Worm (Caenorhabditis elegans) whole organism, L1 larva: ENCODE results near the gene Y55F3AM.21.

Experiments used
- C34B4.2 ChIP-seq: sonication (generic microtip); optimal IDR thresholded peaks from 2 replicates; lab custom pipeline; 2017; ENCODE audit warnings: mild to moderate bottlenecking, missing genetic modification characterization, missing compliant biosample characterization
- Y116A8C.19 ChIP-seq: sonication (generic microtip); optimal IDR thresholded peaks from 2 replicates; lab custom pipeline; 2016; ENCODE audit warnings: missing compliant biosample characterization, missing genetic modification characterization, borderline replicate concordance
- alr-1 ChIP-seq: fragments of 200-800 bp; sonication (Bioruptor generic); optimal IDR thresholded peaks from 2 replicates; lab custom pipeline; 2018; ENCODE audit warnings: borderline replicate concordance, mild to moderate bottlenecking, missing genetic modification characterization, missing compliant biosample characterization
- blmp-1 ChIP-seq: fragments of 150-350 bp; optimal IDR thresholded peaks from 2 replicates; lab custom pipeline; 2014; ENCODE audit warnings: missing biosample characterization, missing genetic modification characterization
- ceh-63 ChIP-seq: fragments of 200-800 bp; sonication (Bioruptor generic); optimal IDR thresholded peaks from 2 replicates; lab custom pipeline; 2018; ENCODE audit warnings: mild to moderate bottlenecking, missing genetic modification characterization, missing compliant biosample characterization
- ceh-8 ChIP-seq: fragments of 200-800 bp; sonication (Bioruptor generic); optimal IDR thresholded peaks from 2 replicates; lab custom pipeline; 2018; ENCODE audit warnings: mild to moderate bottlenecking, missing genetic modification characterization, moderate library complexity, missing compliant biosample characterization
- ceh-88 ChIP-seq: fragments of 200-800 bp; sonication (Bioruptor generic); IDR thresholded peaks from 2 replicates; pipeline ENCODE4 v1.3.6; 2022; ENCODE audit warnings: missing genetic modification characterization, missing compliant biosample characterization
- ces-1 ChIP-seq: fragments of 150-350 bp; optimal IDR thresholded peaks from 2 replicates; lab custom pipeline; 2014; ENCODE audit warnings: missing biosample characterization, missing genetic modification reagents, missing genetic modification characterization
- dpl-1 ChIP-seq, 3 experiments: fragments of 150-350 bp in 2 of 3; sonication (generic microtip) in 1 of 3; optimal IDR thresholded peaks; 2 replicates each; lab custom pipeline; 2014 to 2017; ENCODE audit warnings: missing biosample characterization in 3 of 3, missing genetic modification characterization in 3 of 3, missing genetic modification reagents in 3 of 3
- dsc-1 ChIP-seq: sonication (generic microtip); optimal IDR thresholded peaks from 2 replicates; lab custom pipeline; 2016; ENCODE audit warnings: mild to moderate bottlenecking, missing genetic modification characterization, missing compliant biosample characterization
- efl-3 ChIP-seq: fragments of 200-800 bp; sonication (Bioruptor generic); optimal IDR thresholded peaks from 2 replicates; lab custom pipeline; 2018; ENCODE audit warnings: mild to moderate bottlenecking, missing genetic modification characterization, missing compliant biosample characterization
- elt-2 ChIP-seq: sonication (generic microtip); optimal IDR thresholded peaks from 2 replicates; lab custom pipeline; 2016; ENCODE audit warnings: missing genetic modification characterization, mild to moderate bottlenecking, inconsistent platforms, missing compliant biosample characterization, missing genetic modification reagents
- elt-3 ChIP-seq, 6 experiments: fragments of 150-350 bp in 1 of 6; sonication (generic microtip); optimal IDR thresholded peaks; 2 replicates each; lab custom pipeline; 2017 to 2018; ENCODE audit warnings: missing biosample characterization in 6 of 6, missing genetic modification characterization in 6 of 6, inconsistent platforms in 1 of 6
- grh-1 ChIP-seq: fragments of 200-800 bp; sonication (Bioruptor generic); IDR thresholded peaks from 2 replicates; pipeline ENCODE4 v1.3.6; 2022; ENCODE audit warnings: missing genetic modification reagents, missing genetic modification characterization, missing compliant biosample characterization
- jun-1 ChIP-seq: fragments of 150-350 bp; optimal IDR thresholded peaks from 2 replicates; lab custom pipeline; 2014; ENCODE audit warnings: missing biosample characterization, missing genetic modification reagents, missing genetic modification characterization
- lin-35 ChIP-seq, 2 experiments: fragments of 150-350 bp; optimal IDR thresholded peaks; 2 replicates each; lab custom pipeline; 2014; ENCODE audit warnings: missing biosample characterization in 2 of 2, missing genetic modification characterization in 2 of 2, missing genetic modification reagents in 2 of 2
- lir-3 ChIP-seq: sonication (generic microtip); optimal IDR thresholded peaks from 2 replicates; lab custom pipeline; 2016; ENCODE audit warnings: mild to moderate bottlenecking, missing genetic modification characterization, moderate library complexity, missing compliant biosample characterization; ENCODE audit not compliant: poor library complexity
- mef-2 ChIP-seq: fragments of 150-350 bp; optimal IDR thresholded peaks from 2 replicates; lab custom pipeline; 2014; ENCODE audit warnings: missing biosample characterization, missing genetic modification characterization
- nhr-12 ChIP-seq: sonication (generic microtip); optimal IDR thresholded peaks from 2 replicates; lab custom pipeline; 2017; ENCODE audit warnings: missing biosample characterization, missing genetic modification characterization
- nhr-19 ChIP-seq: fragments of 200-800 bp; sonication (Bioruptor generic); conservative IDR thresholded peaks from 2 replicates; pipeline ENCODE4 v1.3.6; 2022; ENCODE audit warnings: missing genetic modification characterization, missing compliant biosample characterization
- nhr-20 ChIP-seq: sonication (generic microtip); optimal IDR thresholded peaks from 2 replicates; lab custom pipeline; 2016; ENCODE audit warnings: mild to moderate bottlenecking, missing genetic modification characterization, missing compliant biosample characterization
- nhr-71 ChIP-seq: sonication (generic microtip); optimal IDR thresholded peaks from 2 replicates; lab custom pipeline; 2016; ENCODE audit warnings: mild to moderate bottlenecking, missing genetic modification characterization, moderate library complexity, missing compliant biosample characterization
- nhr-76 ChIP-seq: sonication (generic microtip); optimal IDR thresholded peaks from 2 replicates; lab custom pipeline; 2017; ENCODE audit warnings: missing biosample characterization, missing genetic modification characterization
- nhr-77 ChIP-seq: fragments of 150-350 bp; optimal IDR thresholded peaks from 2 replicates; lab custom pipeline; 2014; ENCODE audit warnings: missing biosample characterization, missing genetic modification characterization
- nhr-85 ChIP-seq: sonication (generic microtip); peaks from one replicate; lab custom pipeline; 2016; ENCODE audit warnings: missing genetic modification characterization, inconsistent platforms, missing compliant biosample characterization
- pag-3 ChIP-seq: sonication (generic microtip); optimal IDR thresholded peaks from 2 replicates; lab custom pipeline; 2017; ENCODE audit warnings: missing genetic modification characterization, mild to moderate bottlenecking, missing compliant biosample characterization, antibody characterized with exemption, borderline replicate concordance; ENCODE audit not compliant: insufficient read depth
- pqm-1 ChIP-seq: sonication (generic microtip); optimal IDR thresholded peaks from 3 replicates; lab custom pipeline; 2017; ENCODE audit warnings: missing biosample characterization, missing genetic modification characterization
- sup-37 ChIP-seq: fragments of 200-800 bp; sonication (Bioruptor generic); optimal IDR thresholded peaks from 2 replicates; lab custom pipeline; 2018; ENCODE audit warnings: mild to moderate bottlenecking, missing genetic modification characterization, missing compliant biosample characterization
- swsn-7 ChIP-seq: sonication (generic microtip); optimal IDR thresholded peaks from 2 replicates; lab custom pipeline; 2016; ENCODE audit warnings: missing genetic modification characterization, missing compliant biosample characterization
- unc-62 ChIP-seq: fragments of 150-350 bp; optimal IDR thresholded peaks from 2 replicates; lab custom pipeline; 2014; ENCODE audit warnings: missing biosample characterization, missing genetic modification reagents, missing genetic modification characterization
- unc-98 ChIP-seq: fragments of 200-800 bp; sonication (Bioruptor generic); IDR thresholded peaks from 2 replicates; pipeline ENCODE4 v1.3.6; 2022; ENCODE audit warnings: missing genetic modification characterization, missing compliant biosample characterization
- xbp-1 ChIP-seq: sonication (generic microtip); optimal IDR thresholded peaks from 2 replicates; lab custom pipeline; 2016; ENCODE audit warnings: missing genetic modification characterization, missing compliant biosample characterization
- zip-4 ChIP-seq: fragments of 200-800 bp; sonication (Bioruptor generic); optimal IDR thresholded peaks from 2 replicates; lab custom pipeline; 2018; ENCODE audit warnings: mild to moderate bottlenecking, missing genetic modification characterization, moderate library complexity, missing compliant biosample characterization
- ztf-11 ChIP-seq, 2 experiments: sonication (generic microtip); optimal IDR thresholded peaks; 2 replicates each; lab custom pipeline; 2016 to 2017; ENCODE audit warnings: missing genetic modification characterization in 2 of 2, missing biosample characterization in 1 of 2, missing compliant biosample characterization in 1 of 2
- ztf-4 ChIP-seq: fragments of 150-350 bp; optimal IDR thresholded peaks from 2 replicates; lab custom pipeline; 2014; ENCODE audit warnings: missing biosample characterization, missing genetic modification characterization

Y55F3AM.21 gene

ce11 chrIV:1005761-1006160 is 45.7 kb downstream of the Y55F3AM.21 start, which contains the start of gene immp-2:
Gene immp-2 (minus strand): TSS chrIV:1005861.
- TF ChIP-seq swsn-7 (tag; lab: Kevin White, UChicago) (no peak), grh-1 (GFP tag; lab: Robert Waterston, UW) (no peak), ces-1 (GFP tag; lab: Kevin White, UChicago) (no peak), C34B4.2 (tag; lab: Kevin White, UChicago) (no peak), lin-35 (GFP tag; optimal IDR thresholded peaks at IDR 0.05; lab: Kevin White, UChicago) (no peak), elt-2 (tag; lab: Kevin White, UChicago) (no peak), nhr-12 (tag; lab: Kevin White, UChicago) (no peak), ceh-8 (GFP tag; lab: Kevin White, UChicago) (no peak), ceh-88 (GFP tag; lab: Robert Waterston, UW) (no peak), pag-3 (tag; lab: Kevin White, UChicago) (no peak), blmp-1 (tag; lab: Kevin White, UChicago) (no peak)

ce11 chrIV:1000441-1000840 is 51.0 kb downstream of the Y55F3AM.21 start:
- TF ChIP-seq jun-1 (tag; lab: Kevin White, UChicago) (no peak), nhr-71 (tag; lab: Kevin White, UChicago) (no peak), ceh-63 (GFP tag; lab: Kevin White, UChicago) (no peak), mef-2 (tag; lab: Kevin White, UChicago) (no peak), nhr-76 (tag; lab: Kevin White, UChicago) (no peak), efl-3 (no peak), ztf-11 (tag; optimal IDR thresholded peaks at IDR 0.05; lab: Kevin White, UChicago) (no peak), dsc-1 (tag; lab: Kevin White, UChicago) (no peak), zip-4 (GFP tag; lab: Kevin White, UChicago) (no peak), unc-98 (GFP tag; lab: Robert Waterston, UW) (no peak), lir-3 (no peak), sup-37 (GFP tag; lab: Kevin White, UChicago) (no peak), xbp-1 (no peak), nhr-20 (no peak), alr-1 (tag; lab: Kevin White, UChicago) (no peak), nhr-77 (tag; lab: Kevin White, UChicago) (no peak), Y116A8C.19 (tag; lab: Kevin White, UChicago) (no peak)

- no peak for TF ChIP-seq dpl-1 (GFP tag; optimal IDR thresholded peaks at IDR 0.05; lab: Kevin White, UChicago)
- no peak for TF ChIP-seq nhr-85
- no peak for TF ChIP-seq nhr-19 (GFP tag; lab: Robert Waterston, UW)
- TF ChIP-seq pqm-1 (tag; lab: Kevin White, UChicago), result no peak
- no peak for TF ChIP-seq ztf-4 (tag; lab: Kevin White, UChicago)
- no peak for TF ChIP-seq elt-3 (tag; optimal IDR thresholded peaks at IDR 0.05; lab: Kevin White, UChicago)
- TF ChIP-seq unc-62 (GFP tag; lab: Kevin White, UChicago), result no peak
- TF ChIP-seq ces-1 (GFP tag; lab: Kevin White, UChicago), result no peak
Measured at ce11 chrIV:999675-1000074, 51.8 kb downstream of the Y55F3AM.21 start.
